Worm (Caenorhabditis elegans): ENCODE data around the gene F02C9.2.

DNA sequence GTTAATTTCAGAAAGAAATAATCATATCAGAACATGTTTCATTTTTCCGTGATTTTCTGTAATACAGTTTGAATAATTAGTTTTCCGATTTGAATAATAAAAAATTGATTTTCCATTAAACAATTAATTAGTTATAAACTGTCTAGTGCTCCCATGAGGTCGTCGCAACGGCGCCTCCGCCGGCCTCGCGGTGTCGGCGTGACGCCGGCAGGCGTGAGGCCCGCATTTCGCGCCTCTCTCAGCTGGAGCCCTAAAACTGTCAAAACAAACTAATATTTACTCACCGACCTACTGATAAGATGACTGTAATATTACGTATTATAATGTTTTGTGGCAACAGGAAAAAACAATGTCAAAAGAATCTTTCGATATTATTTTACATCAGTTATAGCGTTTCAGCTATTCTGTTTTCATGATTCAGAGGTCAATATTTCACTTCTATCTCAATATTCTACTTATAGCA is at the start of gene F02C9.2:
- TF ChIP-seq chd-7 (tag; optimal IDR thresholded peaks at IDR 0.05) (no peak), mcd-1 (GFP tag; IDR thresholded peaks at IDR 0.05) (no peak), ztf-26 (tag; optimal IDR thresholded peaks at IDR 0.05) (no peak)

Data from whole organism, young adult.